Worm (Caenorhabditis elegans) whole organism, L1 larva: ENCODE results near the gene col-90.

Source experiments
- C34B4.2 ChIP-seq: sonication (generic microtip); optimal IDR thresholded peaks from 2 replicates; lab custom pipeline; 2017; ENCODE audit warnings: mild to moderate bottlenecking, missing genetic modification characterization, missing compliant biosample characterization
- Y116A8C.19 ChIP-seq: sonication (generic microtip); optimal IDR thresholded peaks from 2 replicates; lab custom pipeline; 2016; ENCODE audit warnings: missing compliant biosample characterization, missing genetic modification characterization, borderline replicate concordance
- alr-1 ChIP-seq: fragments of 200-800 bp; sonication (Bioruptor generic); optimal IDR thresholded peaks from 2 replicates; lab custom pipeline; 2018; ENCODE audit warnings: borderline replicate concordance, mild to moderate bottlenecking, missing genetic modification characterization, missing compliant biosample characterization
- aly-2 ChIP-seq: fragments of 150-350 bp; optimal IDR thresholded peaks from 2 replicates; lab custom pipeline; 2014; ENCODE audit warnings: missing biosample characterization, missing genetic modification characterization
- ama-1 ChIP-seq: fragments of 150-350 bp; optimal IDR thresholded peaks from 2 replicates; lab custom pipeline; 2014
- ceh-8 ChIP-seq: fragments of 200-800 bp; sonication (Bioruptor generic); optimal IDR thresholded peaks from 2 replicates; lab custom pipeline; 2018; ENCODE audit warnings: mild to moderate bottlenecking, missing genetic modification characterization, moderate library complexity, missing compliant biosample characterization
- dpl-1 ChIP-seq, 3 experiments: fragments of 150-350 bp in 2 of 3; sonication (generic microtip) in 1 of 3; optimal IDR thresholded peaks; 2 replicates each; lab custom pipeline; 2014 to 2017; ENCODE audit warnings: missing biosample characterization in 3 of 3, missing genetic modification characterization in 3 of 3, missing genetic modification reagents in 3 of 3
- dsc-1 ChIP-seq: sonication (generic microtip); optimal IDR thresholded peaks from 2 replicates; lab custom pipeline; 2016; ENCODE audit warnings: mild to moderate bottlenecking, missing genetic modification characterization, missing compliant biosample characterization
- efl-1 ChIP-seq, 4 experiments: fragments of 150-350 bp; optimal IDR thresholded peaks in 3 of 4; peaks in 1 of 4; 1 replicate in 1 of 4; 2 replicates in 3 of 4; lab custom pipeline; 2014; ENCODE audit warnings: missing biosample characterization in 2 of 4, missing genetic modification characterization in 2 of 4, missing genetic modification reagents in 2 of 4
- egl-13 ChIP-seq: sonication (generic microtip); optimal IDR thresholded peaks from 2 replicates; lab custom pipeline; 2016; ENCODE audit warnings: missing genotype, missing genetic modification reagents, missing genetic modification characterization, missing compliant biosample characterization
- egl-27 ChIP-seq, 2 experiments: fragments of 150-350 bp in 1 of 2; sonication (generic microtip); optimal IDR thresholded peaks; 3 replicates each; lab custom pipeline; 2017 to 2018; ENCODE audit warnings: missing biosample characterization in 2 of 2, missing genetic modification characterization in 2 of 2, missing genetic modification reagents in 2 of 2
- elt-2 ChIP-seq: sonication (generic microtip); optimal IDR thresholded peaks from 2 replicates; lab custom pipeline; 2016; ENCODE audit warnings: missing genetic modification characterization, mild to moderate bottlenecking, inconsistent platforms, missing compliant biosample characterization, missing genetic modification reagents
- ets-5 ChIP-seq: fragments of 200-800 bp; sonication (Bioruptor generic); IDR thresholded peaks from 2 replicates; pipeline ENCODE4 v1.3.6; 2022; ENCODE audit warnings: missing genetic modification characterization, missing compliant biosample characterization
- fkh-8 ChIP-seq: sonication (generic microtip); optimal IDR thresholded peaks from 2 replicates; lab custom pipeline; 2016; ENCODE audit warnings: mild to moderate bottlenecking, missing genetic modification characterization, missing compliant biosample characterization
- grh-1 ChIP-seq: fragments of 200-800 bp; sonication (Bioruptor generic); IDR thresholded peaks from 2 replicates; pipeline ENCODE4 v1.3.6; 2022; ENCODE audit warnings: missing genetic modification reagents, missing genetic modification characterization, missing compliant biosample characterization
- hpl-2 ChIP-seq: fragments of 150-350 bp; optimal IDR thresholded peaks from 2 replicates; lab custom pipeline; 2014; ENCODE audit warnings: missing biosample characterization, missing genetic modification reagents, missing genetic modification characterization
- irx-1 ChIP-seq: sonication (generic microtip); optimal IDR thresholded peaks from 2 replicates; lab custom pipeline; 2016; ENCODE audit warnings: missing genetic modification characterization, missing compliant biosample characterization
- jun-1 ChIP-seq: fragments of 150-350 bp; optimal IDR thresholded peaks from 2 replicates; lab custom pipeline; 2014; ENCODE audit warnings: missing biosample characterization, missing genetic modification reagents, missing genetic modification characterization
- lin-13 ChIP-seq: fragments of 150-350 bp; optimal IDR thresholded peaks from 2 replicates; lab custom pipeline; 2014; ENCODE audit warnings: missing biosample characterization, missing genetic modification reagents, missing genetic modification characterization
- lin-15B ChIP-seq: fragments of 150-350 bp; sonication (generic microtip); optimal IDR thresholded peaks from 3 replicates; lab custom pipeline; 2014; ENCODE audit warnings: missing biosample characterization, missing genetic modification characterization
- lin-35 ChIP-seq, 2 experiments: fragments of 150-350 bp; optimal IDR thresholded peaks; 2 replicates each; lab custom pipeline; 2014; ENCODE audit warnings: missing biosample characterization in 2 of 2, missing genetic modification characterization in 2 of 2, missing genetic modification reagents in 2 of 2
- lin-39 ChIP-seq: fragments of 150-350 bp; optimal IDR thresholded peaks from 2 replicates; lab custom pipeline; 2014; ENCODE audit warnings: missing biosample characterization, missing genetic modification reagents, missing genetic modification characterization
- lsy-2 ChIP-seq, 2 experiments: fragments of 150-350 bp; optimal IDR thresholded peaks; 2 replicates each; lab custom pipeline; 2014; ENCODE audit warnings: missing biosample characterization in 2 of 2, missing genetic modification characterization in 2 of 2
- mab-9 ChIP-seq: fragments of 200-800 bp; sonication (Bioruptor generic); IDR thresholded peaks from 2 replicates; pipeline ENCODE4 v1.3.6; 2022; ENCODE audit warnings: missing genetic modification reagents, missing genetic modification characterization, missing compliant biosample characterization
- mdl-1 ChIP-seq, 2 experiments: fragments of 150-350 bp; optimal IDR thresholded peaks; 2 replicates each; lab custom pipeline; 2014 to 2017; ENCODE audit warnings: missing biosample characterization in 2 of 2, missing genetic modification characterization in 2 of 2, inconsistent platforms in 1 of 2
- mef-2 ChIP-seq: fragments of 150-350 bp; optimal IDR thresholded peaks from 2 replicates; lab custom pipeline; 2014; ENCODE audit warnings: missing biosample characterization, missing genetic modification characterization
- mep-1 ChIP-seq: fragments of 150-350 bp; optimal IDR thresholded peaks from 2 replicates; lab custom pipeline; 2014; ENCODE audit warnings: missing biosample characterization, missing genetic modification characterization
- nhr-12 ChIP-seq: sonication (generic microtip); optimal IDR thresholded peaks from 2 replicates; lab custom pipeline; 2017; ENCODE audit warnings: missing biosample characterization, missing genetic modification characterization
- nhr-19 ChIP-seq: fragments of 200-800 bp; sonication (Bioruptor generic); conservative IDR thresholded peaks from 2 replicates; pipeline ENCODE4 v1.3.6; 2022; ENCODE audit warnings: missing genetic modification characterization, missing compliant biosample characterization
- nhr-20 ChIP-seq: sonication (generic microtip); optimal IDR thresholded peaks from 2 replicates; lab custom pipeline; 2016; ENCODE audit warnings: mild to moderate bottlenecking, missing genetic modification characterization, missing compliant biosample characterization
- nhr-47 ChIP-seq: sonication (generic microtip); optimal IDR thresholded peaks from 2 replicates; lab custom pipeline; 2016; ENCODE audit warnings: mild to moderate bottlenecking, missing genetic modification characterization, moderate library complexity, missing compliant biosample characterization
- nhr-71 ChIP-seq: sonication (generic microtip); optimal IDR thresholded peaks from 2 replicates; lab custom pipeline; 2016; ENCODE audit warnings: mild to moderate bottlenecking, missing genetic modification characterization, moderate library complexity, missing compliant biosample characterization
- nhr-77 ChIP-seq: fragments of 150-350 bp; optimal IDR thresholded peaks from 2 replicates; lab custom pipeline; 2014; ENCODE audit warnings: missing biosample characterization, missing genetic modification characterization
- nhr-84 ChIP-seq: sonication (generic microtip); optimal IDR thresholded peaks from 2 replicates; lab custom pipeline; 2017; ENCODE audit warnings: missing biosample characterization, missing genetic modification characterization
- nhr-90 ChIP-seq: sonication (generic microtip); optimal IDR thresholded peaks from 2 replicates; lab custom pipeline; 2016; ENCODE audit warnings: mild to moderate bottlenecking, missing genetic modification characterization, missing compliant biosample characterization; ENCODE audit not compliant: poor library complexity
- pag-3 ChIP-seq: sonication (generic microtip); optimal IDR thresholded peaks from 2 replicates; lab custom pipeline; 2017; ENCODE audit warnings: missing genetic modification characterization, mild to moderate bottlenecking, missing compliant biosample characterization, antibody characterized with exemption, borderline replicate concordance; ENCODE audit not compliant: insufficient read depth
- pax-3 ChIP-seq: fragments of 200-800 bp; sonication (Bioruptor generic); optimal IDR thresholded peaks from 2 replicates; lab custom pipeline; 2018; ENCODE audit warnings: mild to moderate bottlenecking, missing genetic modification characterization, moderate library complexity, missing compliant biosample characterization
- rnt-1 ChIP-seq: sonication (generic microtip); optimal IDR thresholded peaks from 2 replicates; lab custom pipeline; 2016; ENCODE audit warnings: mild to moderate bottlenecking, missing genetic modification characterization, moderate library complexity, missing compliant biosample characterization
- skn-1 ChIP-seq: fragments of 150-350 bp; optimal IDR thresholded peaks from 2 replicates; lab custom pipeline; 2014; ENCODE audit warnings: missing biosample characterization, missing genetic modification characterization
- swsn-7 ChIP-seq: sonication (generic microtip); optimal IDR thresholded peaks from 2 replicates; lab custom pipeline; 2016; ENCODE audit warnings: missing genetic modification characterization, missing compliant biosample characterization
- tlp-1 ChIP-seq: fragments of 150-350 bp; optimal IDR thresholded peaks from 2 replicates; lab custom pipeline; 2014; ENCODE audit warnings: missing biosample characterization, missing genetic modification characterization
- unc-30 ChIP-seq: sonication (generic microtip); optimal IDR thresholded peaks from 2 replicates; lab custom pipeline; 2017; ENCODE audit warnings: missing biosample characterization, missing genetic modification characterization
- vab-15 ChIP-seq: sonication (generic microtip); optimal IDR thresholded peaks from 2 replicates; lab custom pipeline; 2017; ENCODE audit warnings: missing genotype, mild to moderate bottlenecking, missing genetic modification characterization, missing compliant biosample characterization
- zag-1 ChIP-seq: fragments of 150-350 bp; optimal IDR thresholded peaks from 2 replicates; lab custom pipeline; 2014; ENCODE audit warnings: missing biosample characterization, missing genetic modification characterization
- zip-4 ChIP-seq: fragments of 200-800 bp; sonication (Bioruptor generic); optimal IDR thresholded peaks from 2 replicates; lab custom pipeline; 2018; ENCODE audit warnings: mild to moderate bottlenecking, missing genetic modification characterization, moderate library complexity, missing compliant biosample characterization
- ztf-11 ChIP-seq, 2 experiments: sonication (generic microtip); optimal IDR thresholded peaks; 2 replicates each; lab custom pipeline; 2016 to 2017; ENCODE audit warnings: missing genetic modification characterization in 2 of 2, missing biosample characterization in 1 of 2, missing compliant biosample characterization in 1 of 2

The col-90 gene

ce11 chrIII:7972061-7972460 lies 23.4 kb downstream of the col-90 start, which contains the start of gene F54H12.5:
Gene F54H12.5 (minus strand): TSS chrIII:7972161.
- TF ChIP-seq nhr-90 (tag; lab: Kevin White, UChicago), result no peak
- TF ChIP-seq efl-1 (optimal IDR thresholded peaks at IDR 0.05; lab: Kevin White, UChicago), result no peak
- TF ChIP-seq efl-1 (GFP tag; optimal IDR thresholded peaks at IDR 0.05 in 1 of 2; lab: Kevin White, UChicago), result no peak
- no peak for TF ChIP-seq nhr-77 (tag; lab: Kevin White, UChicago)
- no peak for TF ChIP-seq mef-2 (tag; lab: Kevin White, UChicago)
- TF ChIP-seq nhr-12 (tag; lab: Kevin White, UChicago), result no peak
- no peak for TF ChIP-seq mep-1
- TF ChIP-seq grh-1 (GFP tag; lab: Robert Waterston, UW), result no peak
- peak in 1 of 2 experiments; percentile 29 for TF ChIP-seq lsy-2 (tag; optimal IDR thresholded peaks at IDR 0.05; lab: Kevin White, UChicago)
- peak; percentile 5 for TF ChIP-seq nhr-71
- TF ChIP-seq rnt-1 (tag; lab: Kevin White, UChicago), result no peak
- TF ChIP-seq aly-2 (tag; lab: Kevin White, UChicago), result no peak
- TF ChIP-seq mdl-1 (tag; optimal IDR thresholded peaks at IDR 0.05; lab: Kevin White, UChicago), result no peak
- TF ChIP-seq dpl-1 (GFP tag; optimal IDR thresholded peaks at IDR 0.05; lab: Kevin White, UChicago), result no peak
- TF ChIP-seq fkh-8 (tag; lab: Kevin White, UChicago), result no peak
- no peak for TF ChIP-seq hpl-2 (GFP tag; lab: Kevin White, UChicago)

ce11 chrIII:7972687-7973086 lies 24.0 kb downstream of the col-90 start:
- TF ChIP-seq zip-4 (GFP tag; lab: Kevin White, UChicago) (no peak), lin-39 (tag; lab: Kevin White, UChicago) (no peak), tlp-1 (tag; lab: Kevin White, UChicago) (no peak), ztf-11 (tag; optimal IDR thresholded peaks at IDR 0.05; lab: Kevin White, UChicago) (no peak), ama-1 (lab: Kevin White, UChicago) (no peak), egl-27 (tag; optimal IDR thresholded peaks at IDR 0.05; lab: Kevin White, UChicago) (no peak), grh-1 (GFP tag; lab: Robert Waterston, UW) (no peak), ets-5 (GFP tag; lab: Robert Waterston, UW) (no peak), lin-15B (no peak), fkh-8 (tag; lab: Kevin White, UChicago) (no peak), nhr-47 (no peak)

DNA sequence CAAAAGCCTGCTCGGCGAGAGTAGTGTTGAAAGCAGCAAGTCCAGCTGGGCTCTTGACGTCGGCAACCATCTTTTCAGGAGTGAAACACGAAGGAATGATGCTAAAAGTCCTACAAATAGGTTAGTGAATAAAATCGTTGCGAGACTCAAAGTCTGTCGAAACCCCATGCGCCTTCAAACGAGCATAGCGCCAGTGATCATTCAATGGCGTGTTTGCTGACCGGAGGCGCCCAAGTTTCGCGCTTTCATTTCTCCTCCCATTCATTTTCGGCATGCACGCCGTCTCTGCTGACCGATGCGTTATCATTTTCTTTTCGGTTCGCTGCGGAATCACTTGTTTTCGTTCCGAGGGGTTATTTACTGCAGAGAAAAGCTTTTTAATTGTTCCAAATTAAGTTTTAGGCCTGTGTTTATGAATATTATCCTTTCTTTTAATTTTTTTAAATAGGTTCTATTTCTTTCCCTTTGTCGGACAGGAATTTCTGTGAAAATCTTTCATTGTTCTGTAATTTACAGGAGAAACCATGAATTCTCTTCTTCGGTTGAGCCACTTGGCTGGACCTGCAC lies 24.6 kb downstream of the col-90 start, which contains the start of the genes eef-1B.1 and aco-2:
TSS of gene eef-1B.1 (minus strand) at position 186 of the 567 bp plus-strand sequence.
TSS of gene aco-2 (plus strand) at position 517 of the 567 bp plus-strand sequence.
- TF ChIP-seq alr-1 (tag; lab: Kevin White, UChicago) (no peak), ceh-8 (GFP tag; lab: Kevin White, UChicago) (peak; percentile 64), pag-3 (tag; lab: Kevin White, UChicago) (no peak), zip-4 (GFP tag; lab: Kevin White, UChicago) (peak; percentile 83), rnt-1 (tag; lab: Kevin White, UChicago) (peak; percentile 95), irx-1 (tag; lab: Kevin White, UChicago) (peak; percentile 78), Y116A8C.19 (no peak), skn-1 (peak; percentile 90), lin-39 (tag; lab: Kevin White, UChicago) (peak; percentile 69), jun-1 (tag; lab: Kevin White, UChicago) (peak; percentile 89), nhr-12 (tag; lab: Kevin White, UChicago) (no peak), nhr-71 (peak; percentile 96), ztf-11 (tag; optimal IDR thresholded peaks at IDR 0.05; lab: Kevin White, UChicago) (peak in 1 of 2 experiments; percentile 70), lin-13 (peak; percentile 96), lin-35 (GFP tag; optimal IDR thresholded peaks at IDR 0.05; lab: Kevin White, UChicago) (peak; percentile 94 to 95), unc-30 (tag; lab: Kevin White, UChicago) (no peak), egl-13 (tag; lab: Kevin White, UChicago) (peak; percentile 82), C34B4.2 (tag; lab: Kevin White, UChicago) (no peak), tlp-1 (tag; lab: Kevin White, UChicago) (no peak), swsn-7 (tag; lab: Kevin White, UChicago) (peak; percentile 95), mab-9 (GFP tag; lab: Robert Waterston, UW) (peak; percentile 90), dsc-1 (tag; lab: Kevin White, UChicago) (peak; percentile 98), nhr-19 (peak; percentile 96), vab-15 (tag; lab: Kevin White, UChicago) (peak; percentile 33), zag-1 (tag; lab: Kevin White, UChicago) (peak; percentile 2), nhr-20 (tag; lab: Kevin White, UChicago) (peak; percentile 97), nhr-84 (tag; lab: Kevin White, UChicago) (no peak), pax-3 (tag; lab: Kevin White, UChicago) (peak; percentile 78), mdl-1 (tag; optimal IDR thresholded peaks at IDR 0.05; lab: Kevin White, UChicago) (peak in 1 of 2 experiments; percentile 93), elt-2 (tag; lab: Kevin White, UChicago) (peak; percentile 74)
